Worm (Caenorhabditis elegans): ENCODE results near the gene F08D12.12.

ce11 chrII:2795413-2795812 is 8.5 kb upstream of the F08D12.12 start:
- TF ChIP-seq tbx-11 (GFP tag; IDR thresholded peaks at IDR 0.05) = no peak
- no peak for TF ChIP-seq ama-1 (optimal IDR thresholded peaks at IDR 0.05)
- TF ChIP-seq hmbx-1 (tag; optimal IDR thresholded peaks at IDR 0.05) = no peak

All from whole organism, early embryonic.